Worm (Caenorhabditis elegans) whole organism, young adult: ENCODE data around the gene T09F5.10.

Experiments used
- B0035.1 ChIP-seq: sonication (generic microtip); optimal IDR thresholded peaks from 2 replicates; lab custom pipeline; 2016; ENCODE audit warnings: missing genetic modification characterization, mild to moderate bottlenecking, missing compliant biosample characterization, missing genotype, missing genetic modification reagents
- B0336.3 ChIP-seq: fragments of 200-800 bp; sonication (Bioruptor generic); IDR thresholded peaks from 2 replicates; pipeline ENCODE4 v1.3.6; 2022; ENCODE audit warnings: missing genetic modification characterization, missing compliant biosample characterization
- C06A6.2 ChIP-seq: fragments of 200-800 bp; sonication (Bioruptor generic); conservative IDR thresholded peaks from 2 replicates; pipeline ENCODE4 v1.3.6; 2022; ENCODE audit warnings: missing genetic modification characterization, missing compliant biosample characterization
- C17E4.6 ChIP-seq: fragments of 200-800 bp; sonication (Bioruptor generic); IDR thresholded peaks from 2 replicates; pipeline ENCODE4 v1.3.6; 2022; ENCODE audit warnings: missing genetic modification reagents, missing genetic modification characterization, missing compliant biosample characterization
- F39B2.1 ChIP-seq: fragments of 200-800 bp; sonication (Bioruptor generic); IDR thresholded peaks from 2 replicates; pipeline ENCODE4 v1.3.6; 2022; ENCODE audit warnings: missing genetic modification reagents, missing genetic modification characterization, missing compliant biosample characterization
- F52B5.7 ChIP-seq: sonication (generic microtip); optimal IDR thresholded peaks from 2 replicates; lab custom pipeline; 2016; ENCODE audit warnings: mild to moderate bottlenecking, missing genetic modification characterization, missing compliant biosample characterization
- K11D2.4 ChIP-seq: fragments of 200-800 bp; sonication (Bioruptor generic); IDR thresholded peaks from 2 replicates; pipeline ENCODE4 v1.3.6; 2022; ENCODE audit warnings: missing genetic modification reagents, missing genetic modification characterization, missing compliant biosample characterization
- K12H6.12 ChIP-seq: fragments of 200-800 bp; sonication (Bioruptor generic); optimal IDR thresholded peaks from 2 replicates; lab custom pipeline; 2018; ENCODE audit warnings: mild to moderate bottlenecking, missing genetic modification characterization, missing compliant biosample characterization
- T07F8.4 ChIP-seq: sonication (generic microtip); optimal IDR thresholded peaks from 2 replicates; lab custom pipeline; 2016; ENCODE audit warnings: mild to moderate bottlenecking, missing genetic modification characterization, moderate library complexity, missing compliant biosample characterization
- Y53F4B.3 ChIP-seq: fragments of 200-800 bp; sonication (Bioruptor generic); IDR thresholded peaks from 2 replicates; pipeline ENCODE4 v1.3.6; 2022; ENCODE audit warnings: missing genetic modification reagents, missing genetic modification characterization, missing compliant biosample characterization
- Y53G8AR.9 ChIP-seq: fragments of 200-800 bp; sonication (Bioruptor generic); conservative IDR thresholded peaks from 2 replicates; pipeline ENCODE4 v1.3.6; 2022; ENCODE audit warnings: missing genetic modification reagents, missing genetic modification characterization, missing compliant biosample characterization
- Y56A3A.18 ChIP-seq: fragments of 200-800 bp; sonication (Bioruptor generic); IDR thresholded peaks from 2 replicates; pipeline ENCODE4 v1.3.6; 2022; ENCODE audit warnings: missing genetic modification reagents, missing genetic modification characterization, missing compliant biosample characterization
- akir-1 ChIP-seq: fragments of 200-800 bp; sonication (Bioruptor generic); optimal IDR thresholded peaks from 2 replicates; lab custom pipeline; 2018; ENCODE audit warnings: mild to moderate bottlenecking, missing genetic modification characterization, moderate library complexity, missing compliant biosample characterization
- aptf-3 ChIP-seq: fragments of 200-800 bp; sonication (Bioruptor generic); IDR thresholded peaks from 2 replicates; pipeline ENCODE4 v1.3.6; 2022; ENCODE audit warnings: missing genetic modification characterization, missing compliant biosample characterization
- attf-3 ChIP-seq: fragments of 200-800 bp; sonication (Bioruptor generic); conservative IDR thresholded peaks from 2 replicates; pipeline ENCODE4 v1.3.6; 2022; ENCODE audit warnings: missing genetic modification reagents, missing genetic modification characterization, missing compliant biosample characterization
- attf-6 ChIP-seq: fragments of 200-800 bp; sonication (Bioruptor generic); IDR thresholded peaks from 2 replicates; pipeline ENCODE4 v1.3.6; 2022; ENCODE audit warnings: missing genetic modification reagents, missing genetic modification characterization, missing compliant biosample characterization
- ccch-3 ChIP-seq: fragments of 200-800 bp; sonication (Bioruptor generic); optimal IDR thresholded peaks from 2 replicates; lab custom pipeline; 2018; ENCODE audit warnings: mild to moderate bottlenecking, missing genetic modification characterization, missing compliant biosample characterization
- cebp-2 ChIP-seq: fragments of 200-800 bp; sonication (Bioruptor generic); IDR thresholded peaks from 2 replicates; pipeline ENCODE4 v1.3.6; 2022; ENCODE audit warnings: missing genetic modification characterization, missing compliant biosample characterization
- ceh-27 ChIP-seq: fragments of 200-800 bp; sonication (Bioruptor generic); optimal IDR thresholded peaks from 2 replicates; lab custom pipeline; 2018; ENCODE audit warnings: mild to moderate bottlenecking, missing genetic modification characterization, moderate library complexity, missing compliant biosample characterization
- ceh-40 ChIP-seq: fragments of 200-800 bp; sonication (Bioruptor generic); IDR thresholded peaks from 2 replicates; pipeline ENCODE4 v1.3.6; 2022; ENCODE audit warnings: missing genetic modification characterization, missing compliant biosample characterization
- ceh-79 ChIP-seq: sonication (generic microtip); optimal IDR thresholded peaks from 2 replicates; lab custom pipeline; 2017; ENCODE audit warnings: mild to moderate bottlenecking, missing genetic modification characterization, missing compliant biosample characterization
- dpl-1 ChIP-seq: fragments of 150-350 bp; optimal IDR thresholded peaks from 2 replicates; lab custom pipeline; 2014; ENCODE audit warnings: missing biosample characterization, missing genetic modification reagents, missing genetic modification characterization
- egl-18 ChIP-seq: fragments of 200-800 bp; sonication (Bioruptor generic); IDR thresholded peaks from 2 replicates; pipeline ENCODE4 v1.3.6; 2022; ENCODE audit warnings: missing genetic modification reagents, missing genetic modification characterization, missing compliant biosample characterization
- him-1 ChIP-seq: sonication (generic microtip); optimal IDR thresholded peaks from 2 replicates; lab custom pipeline; 2016; ENCODE audit warnings: missing genotype, missing genetic modification reagents, missing genetic modification characterization, missing compliant biosample characterization
- hlh-12 ChIP-seq: sonication (generic microtip); optimal IDR thresholded peaks from 2 replicates; lab custom pipeline; 2016; ENCODE audit warnings: missing genetic modification characterization, missing compliant biosample characterization
- hmg-1.2 ChIP-seq: fragments of 200-800 bp; sonication (Bioruptor generic); IDR thresholded peaks from 2 replicates; pipeline ENCODE4 v1.3.6; 2022; ENCODE audit warnings: missing genetic modification reagents, missing genetic modification characterization, missing compliant biosample characterization
- let-526 ChIP-seq: fragments of 200-800 bp; sonication (Bioruptor generic); IDR thresholded peaks from 2 replicates; pipeline ENCODE4 v1.3.6; 2022; ENCODE audit warnings: missing genetic modification reagents, missing genetic modification characterization, missing compliant biosample characterization
- let-607 ChIP-seq, 2 experiments: fragments of 200-800 bp in 1 of 2; sonication (Bioruptor generic) in 1 of 2; sonication (generic microtip) in 1 of 2; optimal IDR thresholded peaks; 2 replicates each; lab custom pipeline; 2016 to 2018; ENCODE audit warnings: mild to moderate bottlenecking in 2 of 2, missing compliant biosample characterization in 2 of 2, missing genetic modification characterization in 2 of 2, moderate library complexity in 2 of 2, missing genotype in 1 of 2
- lir-1 ChIP-seq: fragments of 200-800 bp; sonication (Bioruptor generic); conservative IDR thresholded peaks from 2 replicates; pipeline ENCODE4 v1.3.6; 2022; ENCODE audit warnings: missing genetic modification reagents, missing genetic modification characterization, missing compliant biosample characterization
- lsl-1 ChIP-seq: fragments of 200-800 bp; sonication (Bioruptor generic); optimal IDR thresholded peaks from 2 replicates; lab custom pipeline; 2018; ENCODE audit warnings: mild to moderate bottlenecking, missing genetic modification characterization, moderate library complexity, missing compliant biosample characterization
- madf-3 ChIP-seq: fragments of 200-800 bp; sonication (Bioruptor generic); IDR thresholded peaks from 2 replicates; pipeline ENCODE4 v1.3.6; 2022; ENCODE audit warnings: missing genetic modification reagents, missing genetic modification characterization, missing compliant biosample characterization
- mel-28 ChIP-seq: sonication (generic microtip); optimal IDR thresholded peaks from 2 replicates; lab custom pipeline; 2016; ENCODE audit warnings: borderline replicate concordance, mild to moderate bottlenecking, missing genetic modification characterization, missing compliant biosample characterization
- mes-4 ChIP-seq: sonication (generic microtip); optimal IDR thresholded peaks from 2 replicates; lab custom pipeline; 2016; ENCODE audit warnings: missing genotype, missing genetic modification characterization, missing compliant biosample characterization
- nfyb-1 ChIP-seq: fragments of 200-800 bp; sonication (Bioruptor generic); IDR thresholded peaks from 2 replicates; pipeline ENCODE4 v1.3.6; 2022; ENCODE audit warnings: missing genetic modification reagents, missing genetic modification characterization, missing compliant biosample characterization
- nhr-120 ChIP-seq: fragments of 200-800 bp; sonication (Bioruptor generic); IDR thresholded peaks from 2 replicates; pipeline ENCODE4 v1.3.6; 2022; ENCODE audit warnings: missing genetic modification characterization, missing compliant biosample characterization
- nhr-179 ChIP-seq: sonication (generic microtip); optimal IDR thresholded peaks from 2 replicates; lab custom pipeline; 2016; ENCODE audit warnings: mild to moderate bottlenecking, missing genetic modification characterization, missing compliant biosample characterization
- pbrm-1 ChIP-seq: fragments of 200-800 bp; sonication (Bioruptor generic); IDR thresholded peaks from 2 replicates; pipeline ENCODE4 v1.3.6; 2022; ENCODE audit warnings: missing genetic modification reagents, missing genetic modification characterization, missing compliant biosample characterization
- pha-4 ChIP-seq: fragments of 150-350 bp; sonication (generic microtip); optimal IDR thresholded peaks from 2 replicates; lab custom pipeline; 2014; ENCODE audit warnings: missing biosample characterization, missing genetic modification reagents, missing genetic modification characterization
- rec-8 ChIP-seq, 2 experiments: sonication (generic microtip); optimal IDR thresholded peaks; 2 replicates each; lab custom pipeline; 2016; ENCODE audit warnings: mild to moderate bottlenecking in 2 of 2, missing genetic modification characterization in 2 of 2, missing genetic modification reagents in 2 of 2, missing genotype in 2 of 2, missing biosample characterization in 1 of 2, missing compliant biosample characterization in 1 of 2, moderate library complexity in 1 of 2
- sea-2 ChIP-seq: fragments of 200-800 bp; sonication (Bioruptor generic); IDR thresholded peaks from 2 replicates; pipeline ENCODE4 v1.3.6; 2022; ENCODE audit warnings: missing genetic modification characterization, missing compliant biosample characterization
- snpc-1.1 ChIP-seq: sonication (generic microtip); optimal IDR thresholded peaks from 2 replicates; lab custom pipeline; 2017; ENCODE audit warnings: missing genetic modification characterization, mild to moderate bottlenecking, missing compliant biosample characterization, antibody characterized with exemption, moderate library complexity, missing genotype, missing genetic modification reagents; ENCODE audit not compliant: insufficient read depth
- snpc-3.4 ChIP-seq: sonication (generic microtip); optimal IDR thresholded peaks from 2 replicates; lab custom pipeline; 2017; ENCODE audit warnings: missing genetic modification characterization, mild to moderate bottlenecking, missing compliant biosample characterization, antibody characterized with exemption, moderate library complexity, missing genotype, missing genetic modification reagents
- unc-130 ChIP-seq: sonication (generic microtip); optimal IDR thresholded peaks from 2 replicates; lab custom pipeline; 2016; ENCODE audit warnings: missing genetic modification reagents, missing genetic modification characterization, missing compliant biosample characterization
- xnd-1 ChIP-seq: sonication (generic microtip); optimal IDR thresholded peaks from 2 replicates; lab custom pipeline; 2016; ENCODE audit warnings: missing genotype, missing genetic modification reagents, missing genetic modification characterization, missing compliant biosample characterization
- zfh-2 ChIP-seq: fragments of 200-800 bp; sonication (Bioruptor generic); conservative IDR thresholded peaks from 2 replicates; pipeline ENCODE4 v1.3.6; 2022; ENCODE audit warnings: missing genetic modification reagents, missing genetic modification characterization, missing compliant biosample characterization
- ztf-18 ChIP-seq: sonication (generic microtip); optimal IDR thresholded peaks from 2 replicates; lab custom pipeline; 2016; ENCODE audit warnings: missing genotype, mild to moderate bottlenecking, missing genetic modification characterization, missing compliant biosample characterization
- ztf-28 ChIP-seq: fragments of 200-800 bp; sonication (Bioruptor generic); IDR thresholded peaks from 2 replicates; pipeline ENCODE4 v1.3.6; 2022; ENCODE audit warnings: missing genetic modification reagents, missing genetic modification characterization, missing compliant biosample characterization
- ztf-6 ChIP-seq: fragments of 200-800 bp; sonication (Bioruptor generic); IDR thresholded peaks from 2 replicates; pipeline ENCODE4 v1.3.6; 2022; ENCODE audit warnings: missing genetic modification reagents, missing genetic modification characterization, missing compliant biosample characterization

T09F5.10 gene

ce11 chrV:15190903-15191302 lies 11.0 kb downstream of the T09F5.10 start, which contains the start of gene Y75B12B.11 (continued):
- TF ChIP-seq nhr-179 (tag; lab: Kevin White, UChicago) = peak; percentile 81
- TF ChIP-seq pbrm-1 = peak; percentile 93
- TF ChIP-seq C06A6.2 (GFP tag; lab: Robert Waterston, UW) = peak; percentile 80
- peak; percentile 97 for TF ChIP-seq nfyb-1
- peak; percentile 49 for TF ChIP-seq dpl-1
- 0 out of 2 replicates have a peak, but pooled peaks have one; percentile 75 for TF ChIP-seq ztf-6
- TF ChIP-seq F52B5.7 (tag; lab: Kevin White, UChicago) = peak; percentile 97
- peak; percentile 86 for TF ChIP-seq ztf-18 (tag; lab: Kevin White, UChicago)
- peak; percentile 40 for TF ChIP-seq akir-1 (GFP tag; lab: Kevin White, UChicago)
- TF ChIP-seq B0035.1 (tag; lab: Kevin White, UChicago) = peak; percentile 88
- TF ChIP-seq him-1 (tag; lab: Kevin White, UChicago) = peak; percentile 87
- TF ChIP-seq let-526 (GFP tag; lab: Robert Waterston, UW) = peak; percentile 94
- TF ChIP-seq lir-1 (GFP tag; lab: Robert Waterston, UW) = peak; percentile 75
- TF ChIP-seq sea-2 = 0 out of 2 replicates have a peak, but pooled peaks have one; percentile 60
- peak; percentile 97 for TF ChIP-seq ceh-79
- peak; percentile 60; the same call in 1 of the 2 replicates for TF ChIP-seq K11D2.4 (GFP tag; lab: Robert Waterston, UW)
- peak; percentile 77 for TF ChIP-seq attf-3 (GFP tag; lab: Robert Waterston, UW)
- TF ChIP-seq attf-6 (GFP tag; lab: Robert Waterston, UW) = peak; percentile 93
- peak; percentile 66 to 83 for TF ChIP-seq let-607 (tag; optimal IDR thresholded peaks at IDR 0.05; lab: Kevin White, UChicago)
- TF ChIP-seq B0336.3 (GFP tag; lab: Robert Waterston, UW) = peak; percentile 98
- TF ChIP-seq Y53G8AR.9 (GFP tag; lab: Robert Waterston, UW) = peak; percentile 95
- peak; percentile 95 for TF ChIP-seq zfh-2
- TF ChIP-seq xnd-1 (tag; lab: Kevin White, UChicago) = peak; percentile 61
- TF ChIP-seq madf-3 (GFP tag; lab: Robert Waterston, UW) = peak; percentile 88
- TF ChIP-seq egl-18 (GFP tag; lab: Robert Waterston, UW) = peak; percentile 84
- no peak for TF ChIP-seq pha-4
- no peak for TF ChIP-seq ccch-3 (GFP tag; lab: Kevin White, UChicago)
- peak; percentile 92 for TF ChIP-seq unc-130 (GFP tag; lab: Kevin White, UChicago)
- peak; percentile 95 for TF ChIP-seq mes-4 (tag; lab: Kevin White, UChicago)
- peak; percentile 86 for TF ChIP-seq C17E4.6 (GFP tag; lab: Robert Waterston, UW)
- peak; percentile 92 for TF ChIP-seq F39B2.1 (GFP tag; lab: Robert Waterston, UW)
- TF ChIP-seq rec-8 (tag; optimal IDR thresholded peaks at IDR 0.05; lab: Kevin White, UChicago) = peak; percentile 94 to 96
- TF ChIP-seq nhr-120 (GFP tag; lab: Robert Waterston, UW) = peak; percentile 96
- TF ChIP-seq Y53F4B.3 (GFP tag; lab: Robert Waterston, UW) = peak; percentile 87
- TF ChIP-seq cebp-2 (GFP tag; lab: Robert Waterston, UW) = peak; percentile 97
- peak; percentile 81 for TF ChIP-seq snpc-1.1 (tag; lab: Kevin White, UChicago)
- TF ChIP-seq lsl-1 (GFP tag; lab: Kevin White, UChicago) = peak; percentile 83
- TF ChIP-seq aptf-3 = peak; percentile 96
- TF ChIP-seq ztf-28 (GFP tag; lab: Robert Waterston, UW) = peak; percentile 94
- peak; percentile 91 for TF ChIP-seq T07F8.4
- peak; percentile 94 for TF ChIP-seq ceh-40 (GFP tag; lab: Robert Waterston, UW)
- peak; percentile 83 for TF ChIP-seq mel-28 (tag; lab: Kevin White, UChicago)
- TF ChIP-seq Y56A3A.18 = peak; percentile 98
- TF ChIP-seq K12H6.12 = peak; percentile 83
- TF ChIP-seq ceh-27 (GFP tag; lab: Kevin White, UChicago) = peak; percentile 85
- TF ChIP-seq hlh-12 (tag; lab: Kevin White, UChicago) = peak; percentile 80
- TF ChIP-seq snpc-3.4 = peak; percentile 85
- TF ChIP-seq hmg-1.2 (GFP tag; lab: Robert Waterston, UW) = peak; percentile 85
